Worm (Caenorhabditis elegans): Measurements from ENCODE around the gene sar-1.
A peak's percentile ranks its signal among the peaks of the same experiment; 100 is the strongest.

The sar-1 gene

DNA sequence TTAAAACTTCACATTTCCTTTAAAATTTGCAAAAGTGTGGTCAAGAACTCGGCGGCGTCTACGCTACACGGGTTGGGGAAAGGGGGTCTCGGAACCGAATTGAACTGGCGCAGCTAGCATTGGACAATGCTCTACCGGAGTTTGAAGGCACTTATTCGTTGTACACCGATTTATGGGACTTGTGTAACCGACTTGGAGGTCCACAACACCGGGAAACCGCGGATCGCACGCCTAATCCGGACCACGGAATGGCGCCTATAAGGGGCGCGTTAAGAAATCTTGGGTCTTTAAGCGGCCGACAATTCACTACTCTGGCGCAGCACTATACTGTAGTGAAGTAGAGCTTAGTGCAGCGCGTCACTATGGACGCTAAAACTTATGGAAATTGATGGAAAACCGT lies 25.6 kb upstream of the sar-1 start (continued):
- TF ChIP-seq D2030.7 (GFP tag; IDR thresholded peaks at IDR 0.05), result peak; percentile 50; the same call in 1 of the 2 replicates
- TF ChIP-seq Y56A3A.18 (GFP tag; IDR thresholded peaks at IDR 0.05), result peak; percentile 33; the same call in 1 of the 2 replicates
- no peak for TF ChIP-seq T26A5.8 (tag; optimal IDR thresholded peaks at IDR 0.05)
- peak; percentile 64 for TF ChIP-seq snpc-3.4 (tag; optimal IDR thresholded peaks at IDR 0.05)
- no peak for TF ChIP-seq madf-3 (GFP tag; IDR thresholded peaks at IDR 0.05)
- TF ChIP-seq lin-54 (GFP tag; optimal IDR thresholded peaks at IDR 0.05), result peak; percentile 9
- TF ChIP-seq zfh-2 (GFP tag; conservative IDR thresholded peaks at IDR 0.05), result 0 out of 2 replicates have a peak, but pooled peaks have one; percentile 27
- TF ChIP-seq ztf-28 (GFP tag; IDR thresholded peaks at IDR 0.05), result 0 out of 2 replicates have a peak, but pooled peaks have one; percentile 41

DNA sequence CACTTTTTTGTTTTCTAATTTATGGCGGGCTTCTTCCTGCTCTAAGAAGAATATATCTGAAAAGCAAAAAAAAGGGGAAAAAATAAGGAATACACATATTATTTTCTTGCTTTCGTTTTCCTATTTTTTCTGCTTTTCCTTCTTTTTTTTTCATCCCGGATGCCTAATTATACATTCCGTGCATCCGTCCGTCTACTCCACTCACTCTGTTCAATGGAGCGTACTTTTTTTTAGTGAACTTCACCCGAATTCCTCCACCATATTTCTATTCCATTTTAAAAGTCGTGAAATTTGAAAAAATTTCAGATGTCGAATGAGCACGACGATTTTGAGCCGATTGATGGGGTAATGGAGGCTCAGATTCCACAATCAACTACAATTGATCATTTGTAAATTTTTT lies 23.1 kb upstream of the sar-1 start, which contains the start of gene ZK185.2:
Gene ZK185.2 (plus strand): TSS at position 301 of the 400 bp plus-strand sequence.
- no peak for TF ChIP-seq nhr-179 (tag; optimal IDR thresholded peaks at IDR 0.05)
- no peak for TF ChIP-seq snpc-3.4 (tag; optimal IDR thresholded peaks at IDR 0.05)
- no peak for TF ChIP-seq egl-18 (GFP tag; IDR thresholded peaks at IDR 0.05)
- TF ChIP-seq ceh-79 (tag; optimal IDR thresholded peaks at IDR 0.05), result no peak

DNA sequence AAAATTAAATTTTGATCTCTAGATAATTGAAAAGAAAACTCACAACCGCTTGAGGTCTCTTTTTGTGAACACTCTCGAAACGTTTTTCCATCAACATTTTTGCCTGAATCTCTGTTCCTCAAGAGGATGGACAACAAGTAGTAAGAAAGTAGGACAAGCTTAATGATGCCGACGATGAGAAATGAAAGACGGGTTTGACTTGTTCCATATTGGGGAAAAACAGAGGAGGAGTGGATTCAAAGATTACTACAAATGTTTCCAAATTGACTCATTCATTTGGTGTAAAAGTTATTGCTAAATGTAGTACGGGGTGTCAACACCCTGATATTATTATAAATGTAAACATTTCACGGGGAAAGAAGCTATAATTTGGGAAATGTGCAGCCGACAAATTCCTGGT lies 19.9 kb upstream of the sar-1 start, which contains the start of gene ZK185.4:
Gene ZK185.4 (minus strand): TSS at position 101 of the 400 bp plus-strand sequence.
- TF ChIP-seq F22D6.2 (tag; optimal IDR thresholded peaks at IDR 0.05), result no peak
- TF ChIP-seq rpc-1 (optimal IDR thresholded peaks at IDR 0.05), result no peak
- TF ChIP-seq rpc-1 (tag; optimal IDR thresholded peaks at IDR 0.05), result no peak
- TF ChIP-seq chd-7 (tag; optimal IDR thresholded peaks at IDR 0.05), result no peak

ce11 chrIV:4530170-4530569 lies 17.1 kb upstream of the sar-1 start, which contains the start of gene ZK185.3:
ZK185.3 (minus strand) TSS chrIV:4530432.
- 0 out of 2 replicates have a peak, but pooled peaks have one; percentile 14 for TF ChIP-seq dox-1 (GFP tag; IDR thresholded peaks at IDR 0.05)
- TF ChIP-seq egl-44 (GFP tag; IDR thresholded peaks at IDR 0.05), result no peak
- TF ChIP-seq nhr-80 (tag; optimal IDR thresholded peaks at IDR 0.05), result peak; percentile 72

DNA sequence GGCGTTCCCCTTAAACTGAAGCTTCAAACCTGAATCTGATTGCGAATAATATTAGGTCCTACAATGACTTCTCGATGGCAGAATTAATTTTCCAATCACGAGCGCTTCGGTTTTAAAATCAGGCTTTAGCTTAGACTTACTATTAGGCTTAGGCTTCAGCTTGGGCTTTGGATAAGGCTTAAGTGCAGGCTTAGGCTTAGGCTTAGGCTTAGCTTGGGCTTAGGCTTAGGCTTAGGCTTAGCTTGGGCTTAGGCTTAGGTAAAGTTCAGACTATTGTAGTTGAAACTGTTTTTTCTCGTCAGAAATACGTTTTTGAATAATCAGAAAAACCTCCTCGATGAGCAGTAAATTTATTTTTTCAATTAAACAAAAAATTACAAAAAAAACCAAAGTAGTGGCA lies 13.6 kb upstream of the sar-1 start:
- TF ChIP-seq F33H1.4 (GFP tag; IDR thresholded peaks at IDR 0.05) (no peak), nhr-120 (GFP tag; IDR thresholded peaks at IDR 0.05) (no peak), mel-28 (tag; optimal IDR thresholded peaks at IDR 0.05; ENCODE audit: borderline replicate concordance) (no peak), F39B2.1 (GFP tag; IDR thresholded peaks at IDR 0.05) (no peak), pha-4 (tag; optimal IDR thresholded peaks at IDR 0.05) (no peak), zim-3 (tag; optimal IDR thresholded peaks at IDR 0.05) (no peak), snpc-1.3 (tag; optimal IDR thresholded peaks at IDR 0.05; ENCODE audit: insufficient read depth) (no peak), ekl-4 (GFP tag; IDR thresholded peaks at IDR 0.05) (no peak), madf-6 (GFP tag; IDR thresholded peaks at IDR 0.05) (no peak), xnd-1 (tag; optimal IDR thresholded peaks at IDR 0.05) (no peak), ceh-79 (tag; optimal IDR thresholded peaks at IDR 0.05) (no peak), mxl-1 (tag; optimal IDR thresholded peaks at IDR 0.05) (no peak), ztf-18 (tag; optimal IDR thresholded peaks at IDR 0.05) (no peak), zfh-2 (GFP tag; conservative IDR thresholded peaks at IDR 0.05) (no peak)

DNA sequence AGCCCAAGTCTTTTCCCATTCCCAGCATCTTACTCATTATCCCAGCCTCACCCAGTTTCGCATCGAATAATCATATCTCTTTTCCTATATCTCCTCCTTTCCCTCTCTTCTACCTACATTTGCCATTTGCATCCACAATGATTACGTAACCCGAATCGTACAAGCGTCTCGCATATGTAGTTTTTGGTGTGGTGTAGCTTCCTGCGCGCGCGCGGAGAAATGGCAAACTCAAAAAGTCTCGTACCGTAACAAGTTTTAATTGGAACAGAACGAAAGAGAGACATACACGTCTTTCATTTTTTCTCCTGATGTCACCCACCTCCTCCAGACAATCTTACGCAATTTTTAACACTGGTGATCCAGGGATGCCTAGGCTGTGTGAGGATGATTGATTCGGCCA lies 12.9 kb upstream of the sar-1 start:
- TF ChIP-seq D2030.7 (GFP tag; IDR thresholded peaks at IDR 0.05), result no peak
- no peak for TF ChIP-seq snpc-1.1 (tag; optimal IDR thresholded peaks at IDR 0.05; ENCODE audit: insufficient read depth)
- no peak for TF ChIP-seq B0336.3 (GFP tag; IDR thresholded peaks at IDR 0.05)
- no peak for TF ChIP-seq cebp-2 (GFP tag; IDR thresholded peaks at IDR 0.05)
- no peak for TF ChIP-seq zim-3 (tag; optimal IDR thresholded peaks at IDR 0.05)
- TF ChIP-seq nfyb-1 (GFP tag; IDR thresholded peaks at IDR 0.05), result no peak
- TF ChIP-seq him-1 (tag; optimal IDR thresholded peaks at IDR 0.05), result no peak
- no peak for TF ChIP-seq F10E7.11 (tag; optimal IDR thresholded peaks at IDR 0.05)
- TF ChIP-seq tbx-9 (tag; optimal IDR thresholded peaks at IDR 0.05; ENCODE audit: borderline replicate concordance), result no peak
- no peak for TF ChIP-seq sptf-2 (GFP tag; optimal IDR thresholded peaks at IDR 0.05)
- no peak for TF ChIP-seq lir-1 (GFP tag; conservative IDR thresholded peaks at IDR 0.05)
- no peak for TF ChIP-seq dpl-1 (GFP tag; optimal IDR thresholded peaks at IDR 0.05)
